Fruit fly (Drosophila melanogaster) whole organism, embryonic: ENCODE measurements around the gene CG42465.

Experiments
- Abd-B ChIP-seq: fragments of 200-800 bp; sonication (Bioruptor generic); optimal IDR thresholded peaks from 2 replicates; lab custom pipeline; 2018; ENCODE audit warnings: missing biosample characterization, mild to moderate bottlenecking, missing genetic modification characterization, moderate library complexity
- Ada2b ChIP-seq: fragments of 200-800 bp; sonication (Bioruptor generic); IDR thresholded peaks from 2 replicates; pipeline ENCODE4 v1.3.6; 2022; ENCODE audit warnings: missing biosample characterization, missing genetic modification characterization
- Awh ChIP-seq: fragments of 200-800 bp; sonication (Bioruptor generic); IDR thresholded peaks from 2 replicates; pipeline ENCODE4, ENCODE4 v1.3.6; 2022; ENCODE audit warnings: missing biosample characterization, missing genetic modification characterization
- B-H1 ChIP-seq: fragments of 200-800 bp; sonication (Bioruptor generic); IDR thresholded peaks from 3 replicates; pipeline ENCODE4 v1.3.6; 2022; ENCODE audit warnings: missing biosample characterization, missing genetic modification characterization
- B-H2 ChIP-seq: fragments of 200-800 bp; sonication (Bioruptor generic); optimal IDR thresholded peaks from 2 replicates; lab custom pipeline; 2018; ENCODE audit warnings: missing biosample characterization, mild to moderate bottlenecking, missing genetic modification characterization
- CG11723 ChIP-seq: fragments of 200-800 bp; sonication (Bioruptor generic); optimal IDR thresholded peaks from 2 replicates; lab custom pipeline; 2017; ENCODE audit warnings: missing biosample characterization, mild to moderate bottlenecking, missing genetic modification characterization
- CG12391 ChIP-seq: fragments of 200-800 bp; sonication (Bioruptor generic); optimal IDR thresholded peaks from 3 replicates; lab custom pipeline; 2018; ENCODE audit warnings: missing biosample characterization, mild to moderate bottlenecking, missing genetic modification characterization, moderate library complexity
- CG14860 ChIP-seq: fragments of 200-800 bp; sonication (Bioruptor generic); IDR thresholded peaks from 3 replicates; pipeline ENCODE4 v1.3.6; 2022; ENCODE audit warnings: missing biosample characterization, missing genetic modification characterization; ENCODE audit not compliant: partially characterized antibody
- CG15011 ChIP-seq: fragments of 200-800 bp; sonication (Bioruptor generic); optimal IDR thresholded peaks from 3 replicates; lab custom pipeline; 2018; ENCODE audit warnings: missing biosample characterization, mild to moderate bottlenecking, missing genetic modification characterization
- CG15269 ChIP-seq: fragments of 200-800 bp; sonication (Bioruptor generic); optimal IDR thresholded peaks from 2 replicates; lab custom pipeline; 2018; ENCODE audit warnings: missing biosample characterization, mild to moderate bottlenecking, missing genetic modification characterization, moderate library complexity
- CG17568 ChIP-seq: fragments of 200-800 bp; sonication (Bioruptor generic); optimal IDR thresholded peaks from 2 replicates; lab custom pipeline; 2018; ENCODE audit warnings: missing biosample characterization, mild to moderate bottlenecking, missing genetic modification characterization, moderate library complexity
- CG18476 ChIP-seq: fragments of 200-800 bp; sonication (Bioruptor generic); optimal IDR thresholded peaks from 2 replicates; lab custom pipeline; 2016; ENCODE audit warnings: missing biosample characterization, mild to moderate bottlenecking, missing genetic modification characterization
- CG2116 ChIP-seq: fragments of 200-800 bp; sonication (Bioruptor generic); optimal IDR thresholded peaks from 3 replicates; lab custom pipeline; 2018; ENCODE audit warnings: missing biosample characterization, mild to moderate bottlenecking, missing genetic modification characterization
- CG3065 ChIP-seq: fragments of 200-800 bp; sonication (Bioruptor generic); optimal IDR thresholded peaks from 2 replicates; lab custom pipeline; 2016; ENCODE audit warnings: missing biosample characterization, missing genetic modification characterization
- CG3726 ChIP-seq: fragments of 200-800 bp; sonication (Bioruptor generic); IDR thresholded peaks from 3 replicates; pipeline ENCODE4, ENCODE4 v1.3.6; 2022; ENCODE audit warnings: missing biosample characterization, missing genetic modification characterization
- CG4282 ChIP-seq: fragments of 200-800 bp; sonication (Bioruptor generic); optimal IDR thresholded peaks from 2 replicates; lab custom pipeline; 2016; ENCODE audit warnings: missing biosample characterization, missing genetic modification characterization
- CG5180 ChIP-seq: fragments of 200-800 bp; sonication (Bioruptor generic); optimal IDR thresholded peaks from 3 replicates; lab custom pipeline; 2017; ENCODE audit warnings: missing biosample characterization, missing genetic modification characterization, mild to moderate bottlenecking, moderate library complexity, missing genetic modification reagents
- CG6272 ChIP-seq: fragments of 200-800 bp; sonication (Bioruptor generic); IDR thresholded peaks from 2 replicates; pipeline ENCODE4 v1.3.6; 2022; ENCODE audit warnings: missing biosample characterization, missing genetic modification characterization
- CG8089 ChIP-seq: fragments of 200-800 bp; sonication (Bioruptor generic); optimal IDR thresholded peaks from 3 replicates; lab custom pipeline; 2016; ENCODE audit warnings: missing biosample characterization, missing genetic modification characterization
- CG8478 ChIP-seq: fragments of >200 bp; optimal IDR thresholded peaks from 2 replicates; lab custom pipeline; 2018
- CG8765 ChIP-seq: fragments of 200-800 bp; sonication (Bioruptor generic); IDR thresholded peaks from 2 replicates; pipeline ENCODE4 v1.3.6; 2022; ENCODE audit warnings: missing biosample characterization, missing genetic modification characterization
- CTCF ChIP-seq: fragments of 200-800 bp; sonication (Bioruptor generic); optimal IDR thresholded peaks from 2 replicates; lab custom pipeline; 2017; ENCODE audit warnings: missing biosample characterization, mild to moderate bottlenecking, missing genetic modification characterization, moderate library complexity
- Dad ChIP-seq: fragments of 200-800 bp; sonication (Bioruptor generic); optimal IDR thresholded peaks from 3 replicates; lab custom pipeline; 2016; ENCODE audit warnings: missing biosample characterization, missing genetic modification characterization
- Dll ChIP-seq: fragments of 200-800 bp; sonication (Bioruptor generic); IDR thresholded peaks from 4 replicates; pipeline ENCODE4 v1.3.6; 2022; ENCODE audit warnings: missing biosample characterization, missing genetic modification characterization; ENCODE audit not compliant: partially characterized antibody
- Drgx ChIP-seq: fragments of 200-800 bp; sonication (Bioruptor generic); IDR thresholded peaks from 2 replicates; pipeline ENCODE4 v1.3.6; 2022; ENCODE audit warnings: missing biosample characterization, missing genetic modification characterization
- E2f1 ChIP-seq: fragments of 200-800 bp; sonication (Bioruptor generic); IDR thresholded peaks from 2 replicates; pipeline ENCODE4 v1.3.6; 2022; ENCODE audit warnings: missing biosample characterization, missing genetic modification characterization
- HLH54F ChIP-seq: fragments of 200-800 bp; sonication (Bioruptor generic); optimal IDR thresholded peaks from 3 replicates; lab custom pipeline; 2016; ENCODE audit warnings: missing biosample characterization, missing genetic modification characterization
- Kr ChIP-seq: fragments of 200-800 bp; sonication (Bioruptor generic); optimal IDR thresholded peaks from 2 replicates; lab custom pipeline; 2017; ENCODE audit warnings: missing biosample characterization, mild to moderate bottlenecking, missing genetic modification characterization
- Neu2 ChIP-seq: fragments of 200-800 bp; sonication (Bioruptor generic); optimal IDR thresholded peaks from 3 replicates; lab custom pipeline; 2016; ENCODE audit warnings: missing biosample characterization, missing genetic modification characterization, borderline replicate concordance
- TFAM ChIP-seq: fragments of 200-800 bp; sonication (Bioruptor generic); optimal IDR thresholded peaks from 2 replicates; lab custom pipeline; 2017; ENCODE audit warnings: missing biosample characterization, missing genetic modification characterization, inconsistent platforms
- amos ChIP-seq: fragments of 200-800 bp; sonication (Bioruptor generic); IDR thresholded peaks from 2 replicates; pipeline ENCODE4 v1.3.6; 2022; ENCODE audit warnings: missing biosample characterization, missing genetic modification characterization; ENCODE audit not compliant: partially characterized antibody
- cato ChIP-seq: fragments of 200-800 bp; sonication (Bioruptor generic); optimal IDR thresholded peaks from 2 replicates; lab custom pipeline; 2016; ENCODE audit warnings: missing biosample characterization, missing genetic modification characterization, borderline replicate concordance
- cwo ChIP-seq: fragments of 200-800 bp; sonication (Bioruptor generic); optimal IDR thresholded peaks from 3 replicates; lab custom pipeline; 2017; ENCODE audit warnings: missing biosample characterization, missing genetic modification characterization, mild to moderate bottlenecking, moderate library complexity, missing genetic modification reagents
- dysf ChIP-seq: fragments of 200-800 bp; sonication (Bioruptor generic); IDR thresholded peaks from 3 replicates; pipeline ENCODE4 v1.3.6; 2022; ENCODE audit warnings: missing biosample characterization, missing genetic modification characterization
- emc ChIP-seq: fragments of 200-800 bp; sonication (Bioruptor generic); optimal IDR thresholded peaks from 2 replicates; lab custom pipeline; 2016; ENCODE audit warnings: missing biosample characterization, missing genetic modification characterization
- ems ChIP-seq: fragments of 200-800 bp; sonication (Bioruptor generic); optimal IDR thresholded peaks from 3 replicates; lab custom pipeline; 2016; ENCODE audit warnings: missing biosample characterization, missing genetic modification characterization
- eyg ChIP-seq: fragments of 200-800 bp; sonication (Bioruptor generic); optimal IDR thresholded peaks from 3 replicates; lab custom pipeline; 2016; ENCODE audit warnings: missing biosample characterization, missing genetic modification characterization
- kni ChIP-seq: fragments of 200-800 bp; sonication (Bioruptor generic); optimal IDR thresholded peaks from 3 replicates; lab custom pipeline; 2017; ENCODE audit warnings: mild to moderate bottlenecking, missing biosample characterization, missing genetic modification reagents, missing genetic modification characterization
- knrl ChIP-seq: fragments of 200-800 bp; sonication (Bioruptor generic); IDR thresholded peaks from 3 replicates; pipeline ENCODE4 v1.3.6; 2022; ENCODE audit warnings: missing biosample characterization, missing genetic modification characterization; ENCODE audit not compliant: partially characterized antibody
- lab ChIP-seq: fragments of 200-800 bp; sonication (Bioruptor generic); optimal IDR thresholded peaks from 3 replicates; lab custom pipeline; 2017; ENCODE audit warnings: missing biosample characterization, missing genetic modification characterization, mild to moderate bottlenecking, moderate library complexity, missing genetic modification reagents
- mirr ChIP-seq: fragments of 200-800 bp; sonication (Bioruptor generic); optimal IDR thresholded peaks from 3 replicates; lab custom pipeline; 2018; ENCODE audit warnings: missing biosample characterization, mild to moderate bottlenecking, missing genetic modification characterization
- pfk ChIP-seq: fragments of 200-800 bp; sonication (Bioruptor generic); optimal IDR thresholded peaks from 2 replicates; lab custom pipeline; 2018; ENCODE audit warnings: missing biosample characterization, mild to moderate bottlenecking, missing genetic modification characterization, moderate library complexity
- pros ChIP-seq: fragments of 200-800 bp; sonication (Bioruptor generic); optimal IDR thresholded peaks from 3 replicates; lab custom pipeline; 2019; ENCODE audit warnings: missing biosample characterization, mild to moderate bottlenecking, missing genetic modification characterization, moderate library complexity
- ranshi ChIP-seq: fragments of 200-800 bp; sonication (Bioruptor generic); IDR thresholded peaks from 2 replicates; pipeline ENCODE4 v1.3.6; 2022; ENCODE audit warnings: missing biosample characterization, missing genetic modification characterization
- sisA ChIP-seq: fragments of 200-800 bp; sonication (Bioruptor generic); IDR thresholded peaks from 2 replicates; pipeline ENCODE4 v1.3.6; 2022; ENCODE audit warnings: missing biosample characterization, missing genetic modification characterization
- ttk ChIP-seq: fragments of 200-800 bp; sonication (Bioruptor generic); IDR thresholded peaks from 2 replicates; pipeline ENCODE4 v2.1.2; 2022; ENCODE audit warnings: missing biosample characterization, missing genetic modification characterization
- tx ChIP-seq: fragments of 200-800 bp; sonication (Bioruptor generic); optimal IDR thresholded peaks from 2 replicates; lab custom pipeline; 2016; ENCODE audit warnings: missing biosample characterization, missing genetic modification characterization
- vvl ChIP-seq: fragments of 200-800 bp; sonication (Bioruptor generic); IDR thresholded peaks from 2 replicates; pipeline ENCODE4 v1.3.6; 2022; ENCODE audit warnings: missing biosample characterization, missing genetic modification characterization
- wek ChIP-seq: fragments of 200-800 bp; sonication (Bioruptor generic); optimal IDR thresholded peaks from 3 replicates; lab custom pipeline; 2018; ENCODE audit warnings: missing biosample characterization, mild to moderate bottlenecking, missing genetic modification characterization, moderate library complexity
- z ChIP-seq: fragments of 200-800 bp; sonication (Bioruptor generic); IDR thresholded peaks from 3 replicates; pipeline ENCODE4 v1.3.6; 2022; ENCODE audit warnings: missing biosample characterization, missing genetic modification characterization
- zen ChIP-seq: fragments of 200-800 bp; sonication (Bioruptor generic); optimal IDR thresholded peaks from 3 replicates; lab custom pipeline; 2018; ENCODE audit warnings: missing biosample characterization, mild to moderate bottlenecking, missing genetic modification characterization, moderate library complexity

CG42465 gene

dm6 chr2L:3655698-3656105 lies 44.3 kb upstream of the CG42465 start (continued):
- TF ChIP-seq B-H1 (GFP tag; lab: Robert Waterston, UW): peak; percentile 97
- TF ChIP-seq CG8478: no peak
- TF ChIP-seq CG8089 (GFP tag; lab: Kevin White, UChicago): peak; percentile 96
- TF ChIP-seq CG8765: peak; percentile 95
- TF ChIP-seq Dad (GFP tag; lab: Kevin White, UChicago): peak; percentile 97
- no peak for TF ChIP-seq amos (GFP tag; lab: Robert Waterston, UW)
- peak; percentile 96 for TF ChIP-seq CG3065 (GFP tag; lab: Kevin White, UChicago)
- TF ChIP-seq CG17568 (GFP tag; lab: Kevin White, UChicago): peak; percentile 98
- TF ChIP-seq CG15011: peak; percentile 97
- TF ChIP-seq CG18476 (GFP tag; lab: Kevin White, UChicago): peak; percentile 95
- peak; percentile 99 for TF ChIP-seq CG12391 (tag; lab: Kevin White, UChicago)
- peak; percentile 92 for TF ChIP-seq CG5180
- peak; percentile 94 for TF ChIP-seq emc (GFP tag; lab: Kevin White, UChicago)
- peak; percentile 99 for TF ChIP-seq vvl (GFP tag; lab: Robert Waterston, UW)
- peak; percentile 91 for TF ChIP-seq TFAM
- TF ChIP-seq cato (GFP tag; lab: Kevin White, UChicago): peak; percentile 94
- peak; percentile 88 for TF ChIP-seq pros
- peak; percentile 71 for TF ChIP-seq CTCF
- peak; percentile 65 for TF ChIP-seq z (GFP tag; lab: Robert Waterston, UW)
- TF ChIP-seq lab: peak; percentile 99
- TF ChIP-seq E2f1 (GFP tag; lab: Robert Waterston, UW): peak; percentile 98
- TF ChIP-seq HLH54F (GFP tag; lab: Kevin White, UChicago): peak; percentile 97
- peak; percentile 97 for TF ChIP-seq eyg
- peak; percentile 99 for TF ChIP-seq B-H2
- peak; percentile 98 for TF ChIP-seq Ada2b
- peak; percentile 96 for TF ChIP-seq CG6272 (GFP tag; lab: Robert Waterston, UW)
- TF ChIP-seq Drgx (GFP tag; lab: Robert Waterston, UW): peak; percentile 100
- peak; percentile 98 for TF ChIP-seq tx (GFP tag; lab: Kevin White, UChicago)
- peak; percentile 96 for TF ChIP-seq wek
- TF ChIP-seq ttk: peak; percentile 97
- peak; percentile 98 for TF ChIP-seq sisA (GFP tag; lab: Robert Waterston, UW)
- TF ChIP-seq CG11723 (GFP tag; lab: Kevin White, UChicago): peak; percentile 98
- TF ChIP-seq ranshi (GFP tag; lab: Robert Waterston, UW): peak; percentile 98
- TF ChIP-seq cwo (GFP tag; lab: Kevin White, UChicago): peak; percentile 97
- peak; percentile 86 for TF ChIP-seq CG2116 (GFP tag; lab: Kevin White, UChicago)
- TF ChIP-seq CG4282 (GFP tag; lab: Kevin White, UChicago): peak; percentile 95
- TF ChIP-seq CG14860 (GFP tag; lab: Robert Waterston, UW): no peak
- TF ChIP-seq Kr (GFP tag; lab: Kevin White, UChicago): peak; percentile 80
- peak; percentile 99 for TF ChIP-seq mirr (GFP tag; lab: Kevin White, UChicago)
- peak; percentile 98 for TF ChIP-seq Abd-B (GFP tag; lab: Kevin White, UChicago)
- peak; percentile 76 for TF ChIP-seq pfk (GFP tag; lab: Kevin White, UChicago)
- peak; percentile 97 for TF ChIP-seq kni (GFP tag; lab: Kevin White, UChicago)
- peak; percentile 88 for TF ChIP-seq Neu2 (GFP tag; lab: Kevin White, UChicago)
- TF ChIP-seq zen (tag; lab: Kevin White, UChicago): peak; percentile 95
- TF ChIP-seq Dll (GFP tag; lab: Robert Waterston, UW): no peak; the same call in 3 of the 4 replicates
- TF ChIP-seq knrl (GFP tag; lab: Robert Waterston, UW): no peak
- peak; percentile 98 for TF ChIP-seq CG15269 (tag; lab: Kevin White, UChicago)
- TF ChIP-seq ems (GFP tag; lab: Kevin White, UChicago): peak; percentile 98
- peak; percentile 94 for TF ChIP-seq CG3726 (GFP tag; lab: Robert Waterston, UW)
- TF ChIP-seq Awh (GFP tag; lab: Robert Waterston, UW): peak; percentile 98
- peak; percentile 99 for TF ChIP-seq dysf (GFP tag; lab: Robert Waterston, UW)
